Worm (Caenorhabditis elegans): ENCODE measurements around the gene Y24F12A.1.

Gene Y24F12A.1

ce11 chrIV:11644705-11645104 is 39.7 kb downstream of the Y24F12A.1 start:
- TF ChIP-seq ceh-36 (tag; optimal IDR thresholded peaks at IDR 0.05) (no peak), F13C5.2 (tag; optimal IDR thresholded peaks at IDR 0.05) (no peak), pes-1 (GFP tag; IDR thresholded peaks at IDR 0.05) (no peak), hnd-1 (tag; optimal IDR thresholded peaks at IDR 0.05) (no peak)

DNA sequence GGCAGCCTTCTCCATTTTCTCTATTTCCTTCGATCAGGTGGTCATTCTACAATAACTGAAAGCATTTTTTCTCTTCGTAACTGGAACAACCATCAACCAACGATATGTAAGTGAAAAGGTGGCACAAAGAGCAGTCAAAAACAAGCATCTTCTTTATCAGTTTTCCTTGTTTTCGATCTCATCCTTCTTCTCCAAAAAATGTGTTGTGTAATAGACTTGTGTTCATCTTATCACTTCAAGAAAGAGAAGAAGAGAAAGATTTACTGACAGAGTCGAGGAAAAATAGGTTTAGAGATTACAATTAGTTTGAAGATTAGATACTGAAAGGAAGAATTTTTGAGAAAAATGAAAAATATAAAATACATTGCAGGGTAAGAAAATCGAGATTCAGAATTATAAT is 40.3 kb downstream of the Y24F12A.1 start:
- TF ChIP-seq aly-1 (tag; optimal IDR thresholded peaks at IDR 0.05) (no peak), sea-1 (GFP tag; conservative IDR thresholded peaks at IDR 0.05) (no peak), flt-1 (GFP tag; IDR thresholded peaks at IDR 0.05) (no peak), hmbx-1 (tag; optimal IDR thresholded peaks at IDR 0.05) (no peak), tra-4 (tag; optimal IDR thresholded peaks at IDR 0.05) (no peak), pes-1 (GFP tag; IDR thresholded peaks at IDR 0.05) (no peak), hmg-4 (GFP tag; optimal IDR thresholded peaks at IDR 0.05) (no peak)

ce11 chrIV:11646908-11647307 is 41.9 kb downstream of the Y24F12A.1 start:
- TF ChIP-seq hmbx-1 (tag; optimal IDR thresholded peaks at IDR 0.05): no peak
- no peak for TF ChIP-seq ets-7 (tag; optimal IDR thresholded peaks at IDR 0.05)
- TF ChIP-seq hnd-1 (tag; optimal IDR thresholded peaks at IDR 0.05): no peak
- TF ChIP-seq tbx-11 (GFP tag; IDR thresholded peaks at IDR 0.05): no peak
- no peak for TF ChIP-seq flt-1 (GFP tag; IDR thresholded peaks at IDR 0.05)
- TF ChIP-seq ceh-13 (GFP tag; optimal IDR thresholded peaks at IDR 0.05): no peak
- no peak for TF ChIP-seq scrt-1 (GFP tag; IDR thresholded peaks at IDR 0.05)
- no peak for TF ChIP-seq aly-1 (tag; optimal IDR thresholded peaks at IDR 0.05)
- no peak for TF ChIP-seq tbx-37 (GFP tag; conservative IDR thresholded peaks at IDR 0.05)
- no peak for TF ChIP-seq hmg-4 (GFP tag; optimal IDR thresholded peaks at IDR 0.05)
- TF ChIP-seq F13C5.2 (tag; optimal IDR thresholded peaks at IDR 0.05): no peak
- TF ChIP-seq ama-1 (optimal IDR thresholded peaks at IDR 0.05): no peak
- TF ChIP-seq sea-1 (GFP tag; conservative IDR thresholded peaks at IDR 0.05): no peak
- TF ChIP-seq pes-1 (GFP tag; IDR thresholded peaks at IDR 0.05): no peak
- no peak for TF ChIP-seq tra-4 (tag; optimal IDR thresholded peaks at IDR 0.05)
- no peak for TF ChIP-seq B0310.2 (tag; optimal IDR thresholded peaks at IDR 0.05)
- TF ChIP-seq ceh-36 (tag; optimal IDR thresholded peaks at IDR 0.05): no peak

DNA sequence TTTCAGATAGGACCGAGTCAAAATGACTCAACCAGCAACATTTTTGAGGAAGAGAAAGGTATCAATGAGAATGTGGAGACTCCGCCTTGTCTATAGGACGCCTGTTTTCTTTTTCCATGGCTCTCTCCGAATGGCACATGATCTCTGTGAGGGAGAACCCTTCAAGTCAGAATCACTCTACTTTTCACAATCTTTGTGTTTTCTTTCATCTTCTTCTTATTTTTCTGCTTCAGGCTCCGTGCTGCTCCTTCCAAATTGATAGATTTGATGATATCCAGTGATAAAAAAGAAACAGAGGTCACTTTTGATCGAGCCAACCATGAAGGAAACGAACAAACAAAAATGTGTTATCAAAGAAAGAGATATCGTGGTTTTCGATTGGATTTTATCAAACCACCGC is 44.0 kb downstream of the Y24F12A.1 start, which contains the start of gene ZK809.8:
ZK809.8 (minus strand) TSS at position 34 of the 400 bp plus-strand sequence.
- TF ChIP-seq hmg-4 (GFP tag; optimal IDR thresholded peaks at IDR 0.05) (no peak), aly-1 (tag; optimal IDR thresholded peaks at IDR 0.05) (no peak), tra-4 (tag; optimal IDR thresholded peaks at IDR 0.05) (no peak), tbx-11 (GFP tag; IDR thresholded peaks at IDR 0.05) (no peak), hnd-1 (tag; optimal IDR thresholded peaks at IDR 0.05) (no peak), ceh-13 (GFP tag; optimal IDR thresholded peaks at IDR 0.05) (no peak), tbx-37 (GFP tag; conservative IDR thresholded peaks at IDR 0.05) (no peak), scrt-1 (GFP tag; IDR thresholded peaks at IDR 0.05) (no peak), sea-1 (GFP tag; conservative IDR thresholded peaks at IDR 0.05) (no peak), B0310.2 (tag; optimal IDR thresholded peaks at IDR 0.05) (no peak), F13C5.2 (tag; optimal IDR thresholded peaks at IDR 0.05) (no peak), hmbx-1 (tag; optimal IDR thresholded peaks at IDR 0.05) (no peak), pes-1 (GFP tag; IDR thresholded peaks at IDR 0.05) (no peak), ceh-36 (tag; optimal IDR thresholded peaks at IDR 0.05) (no peak), ama-1 (optimal IDR thresholded peaks at IDR 0.05) (no peak), flt-1 (GFP tag; IDR thresholded peaks at IDR 0.05) (no peak)

DNA sequence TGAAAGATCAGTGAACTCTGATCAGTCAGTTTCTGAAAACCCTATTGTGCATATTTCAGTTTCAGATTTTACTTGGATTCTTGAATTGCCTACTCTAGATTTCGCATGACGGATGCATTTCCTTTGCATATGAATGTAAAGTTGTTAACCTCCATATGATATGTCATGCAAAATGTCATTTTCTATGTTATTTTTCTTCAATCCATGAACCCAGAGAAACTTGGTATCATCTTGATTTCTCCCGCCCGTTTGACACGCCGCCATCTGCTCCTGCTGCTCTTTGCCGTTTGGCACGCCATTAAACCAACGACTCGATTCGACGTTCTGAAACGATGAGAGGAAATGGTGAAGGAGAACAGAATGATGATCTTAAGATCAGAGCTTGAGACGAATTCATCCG is 45.3 kb downstream of the Y24F12A.1 start:
- TF ChIP-seq F13C5.2 (tag; optimal IDR thresholded peaks at IDR 0.05): no peak
- no peak for TF ChIP-seq ama-1 (optimal IDR thresholded peaks at IDR 0.05)
- TF ChIP-seq tbx-11 (GFP tag; IDR thresholded peaks at IDR 0.05): no peak
- no peak for TF ChIP-seq ceh-13 (GFP tag; optimal IDR thresholded peaks at IDR 0.05)
- TF ChIP-seq aly-1 (tag; optimal IDR thresholded peaks at IDR 0.05): no peak
- TF ChIP-seq ceh-36 (tag; optimal IDR thresholded peaks at IDR 0.05): no peak
- TF ChIP-seq scrt-1 (GFP tag; IDR thresholded peaks at IDR 0.05): no peak
- no peak for TF ChIP-seq tbx-37 (GFP tag; conservative IDR thresholded peaks at IDR 0.05)
- no peak for TF ChIP-seq hnd-1 (tag; optimal IDR thresholded peaks at IDR 0.05)
- TF ChIP-seq hmbx-1 (tag; optimal IDR thresholded peaks at IDR 0.05): no peak

ce11 chrIV:11651965-11652453 is 47.0 kb downstream of the Y24F12A.1 start, which contains the start of the genes acl-3 and ndub-6:
TSS of gene acl-3 (minus strand) at chrIV:11652023.
TSS of gene ndub-6 (plus strand) at chrIV:11652403.
- TF ChIP-seq hnd-1 (tag; optimal IDR thresholded peaks at IDR 0.05): no peak
- no peak for TF ChIP-seq sea-1 (GFP tag; conservative IDR thresholded peaks at IDR 0.05)
- TF ChIP-seq scrt-1 (GFP tag; IDR thresholded peaks at IDR 0.05): no peak
- no peak for TF ChIP-seq B0310.2 (tag; optimal IDR thresholded peaks at IDR 0.05)
- no peak for TF ChIP-seq pes-1 (GFP tag; IDR thresholded peaks at IDR 0.05)
- TF ChIP-seq tbx-11 (GFP tag; IDR thresholded peaks at IDR 0.05): no peak

- TF ChIP-seq hmbx-1 (tag; optimal IDR thresholded peaks at IDR 0.05) (no peak), ama-1 (optimal IDR thresholded peaks at IDR 0.05) (no peak), ceh-36 (tag; optimal IDR thresholded peaks at IDR 0.05) (no peak), ceh-13 (GFP tag; optimal IDR thresholded peaks at IDR 0.05) (no peak), aly-1 (tag; optimal IDR thresholded peaks at IDR 0.05) (no peak), tra-4 (tag; optimal IDR thresholded peaks at IDR 0.05) (no peak), B0310.2 (tag; optimal IDR thresholded peaks at IDR 0.05) (no peak), ets-7 (tag; optimal IDR thresholded peaks at IDR 0.05) (no peak), hmg-4 (GFP tag; optimal IDR thresholded peaks at IDR 0.05) (no peak), F13C5.2 (tag; optimal IDR thresholded peaks at IDR 0.05) (no peak), tbx-37 (GFP tag; conservative IDR thresholded peaks at IDR 0.05) (no peak), scrt-1 (GFP tag; IDR thresholded peaks at IDR 0.05) (no peak), pes-1 (GFP tag; IDR thresholded peaks at IDR 0.05) (no peak), flt-1 (GFP tag; IDR thresholded peaks at IDR 0.05) (no peak), sea-1 (GFP tag; conservative IDR thresholded peaks at IDR 0.05) (no peak), tbx-11 (GFP tag; IDR thresholded peaks at IDR 0.05) (no peak)
Observed at ce11 chrIV:11655370-11655769, 50.3 kb downstream of the Y24F12A.1 start, which contains the start of gene ent-1. TSS of gene ent-1 (minus strand) at chrIV:11655470.

Data from whole organism, early embryonic.